Worm (Caenorhabditis elegans): ENCODE results near the gene grld-1.

The grld-1 gene

ce11 chrIV:76070-76469, 49.7 kb downstream of the grld-1 start, which contains the start of gene T05C7.8:
TSS of gene T05C7.8 (plus strand) at chrIV:76370.
- no peak for TF ChIP-seq ztf-6 (GFP tag; IDR thresholded peaks at IDR 0.05)

- TF ChIP-seq F55B11.4 (tag; optimal IDR thresholded peaks at IDR 0.05; ENCODE audit: borderline replicate concordance, insufficient read depth) (no peak), unc-62 (GFP tag; optimal IDR thresholded peaks at IDR 0.05) (no peak), egl-18 (GFP tag; IDR thresholded peaks at IDR 0.05) (no peak), egl-44 (GFP tag; IDR thresholded peaks at IDR 0.05) (no peak), somi-1 (GFP tag; optimal IDR thresholded peaks at IDR 0.05) (no peak), repo-1 (tag; optimal IDR thresholded peaks at IDR 0.05) (no peak), ceh-58 (GFP tag; IDR thresholded peaks at IDR 0.05) (no peak), bed-2 (GFP tag; IDR thresholded peaks at IDR 0.05) (no peak), lin-40 (tag; optimal IDR thresholded peaks at IDR 0.05) (no peak), F49E8.2 (tag; optimal IDR thresholded peaks at IDR 0.05; ENCODE audit: insufficient read depth) (no peak), ets-4 (GFP tag; optimal IDR thresholded peaks at IDR 0.05) (no peak), athp-1 (tag; optimal IDR thresholded peaks at IDR 0.05) (no peak)
Measured at ce11 chrIV:73175-73574, 52.6 kb downstream of the grld-1 start.
